Fruit fly (Drosophila melanogaster) Kc167 (cell line): ENCODE measurements around the gene HP1b.

Source experiments
- Myc ChIP-seq: fragments of >200 bp; optimal IDR thresholded peaks from 2 replicates; lab custom pipeline; 2017; ENCODE audit warnings: missing external identifiers
- Sin3A ChIP-seq: fragments of >200 bp; optimal IDR thresholded peaks from 2 replicates; lab custom pipeline; 2018; ENCODE audit warnings: missing external identifiers
- h ChIP-seq: fragments of >200 bp; optimal IDR thresholded peaks from 3 replicates; lab custom pipeline; 2018; ENCODE audit warnings: missing external identifiers
- insv ChIP-seq: fragments of >200 bp; optimal IDR thresholded peaks from 3 replicates; lab custom pipeline; 2018; ENCODE audit warnings: missing external identifiers
- psq ChIP-seq: fragments of >200 bp; optimal IDR thresholded peaks from 2 replicates; lab custom pipeline; 2017; ENCODE audit warnings: missing external identifiers
- ttk ChIP-seq: sonication (Bioruptor generic); optimal IDR thresholded peaks from 2 replicates; lab custom pipeline; 2017; ENCODE audit warnings: missing external identifiers

HP1b gene

dm6 chrX:9119671-9120364 is 39.0 kb downstream of the HP1b start:
- TF ChIP-seq psq: no peak
- no peak for TF ChIP-seq ttk
- TF ChIP-seq h (lab: Kevin White, UChicago): no peak
- no peak for TF ChIP-seq Myc (lab: Kevin White, UChicago)
- TF ChIP-seq insv (lab: Kevin White, UChicago): no peak
- TF ChIP-seq Sin3A (lab: Kevin White, UChicago): no peak

dm6 chrX:9120828-9121754 is 40.2 kb downstream of the HP1b start:
- TF ChIP-seq psq (no peak), Sin3A (lab: Kevin White, UChicago) (no peak), Myc (lab: Kevin White, UChicago) (no peak), h (lab: Kevin White, UChicago) (no peak), insv (lab: Kevin White, UChicago) (no peak), ttk (no peak)

dm6 chrX:9122492-9122891 is 41.6 kb downstream of the HP1b start:
- no peak for TF ChIP-seq Myc (lab: Kevin White, UChicago)
- no peak for TF ChIP-seq h (lab: Kevin White, UChicago)
- no peak for TF ChIP-seq insv (lab: Kevin White, UChicago)
- TF ChIP-seq ttk: no peak

- no peak for TF ChIP-seq insv (lab: Kevin White, UChicago)
- TF ChIP-seq h (lab: Kevin White, UChicago): no peak
- TF ChIP-seq psq: no peak
- no peak for TF ChIP-seq Sin3A (lab: Kevin White, UChicago)
- TF ChIP-seq Myc (lab: Kevin White, UChicago): no peak
- TF ChIP-seq ttk: no peak
Observed at dm6 chrX:9127264-9128011, 46.6 kb downstream of the HP1b start.

DNA sequence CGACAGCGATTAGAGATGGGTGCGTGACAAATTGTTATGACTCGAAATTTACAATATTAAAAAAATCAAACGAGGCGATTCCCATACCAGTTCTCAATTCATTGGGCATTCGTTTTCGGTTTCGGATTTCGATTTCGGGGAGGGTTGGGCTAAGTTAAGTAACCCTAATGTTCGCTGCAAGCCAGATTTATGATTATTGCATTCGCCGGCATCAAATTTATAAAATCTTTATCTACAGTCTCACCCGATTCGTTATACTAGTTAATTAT is 47.1 kb downstream of the HP1b start:
- TF ChIP-seq ttk: no peak
- no peak for TF ChIP-seq h (lab: Kevin White, UChicago)
- TF ChIP-seq insv (lab: Kevin White, UChicago): no peak
- no peak for TF ChIP-seq psq
- no peak for TF ChIP-seq Myc (lab: Kevin White, UChicago)
- TF ChIP-seq Sin3A (lab: Kevin White, UChicago): no peak

- TF ChIP-seq ttk (no peak), Myc (lab: Kevin White, UChicago) (no peak), psq (no peak), insv (lab: Kevin White, UChicago) (no peak), Sin3A (lab: Kevin White, UChicago) (no peak), h (lab: Kevin White, UChicago) (no peak)
Observed at dm6 chrX:9129436-9129835, 48.6 kb downstream of the HP1b start.

dm6 chrX:9130243-9130642 is 49.4 kb downstream of the HP1b start:
- TF ChIP-seq psq (no peak), Sin3A (lab: Kevin White, UChicago) (no peak), Myc (lab: Kevin White, UChicago) (no peak), ttk (no peak), insv (lab: Kevin White, UChicago) (no peak), h (lab: Kevin White, UChicago) (no peak)

DNA sequence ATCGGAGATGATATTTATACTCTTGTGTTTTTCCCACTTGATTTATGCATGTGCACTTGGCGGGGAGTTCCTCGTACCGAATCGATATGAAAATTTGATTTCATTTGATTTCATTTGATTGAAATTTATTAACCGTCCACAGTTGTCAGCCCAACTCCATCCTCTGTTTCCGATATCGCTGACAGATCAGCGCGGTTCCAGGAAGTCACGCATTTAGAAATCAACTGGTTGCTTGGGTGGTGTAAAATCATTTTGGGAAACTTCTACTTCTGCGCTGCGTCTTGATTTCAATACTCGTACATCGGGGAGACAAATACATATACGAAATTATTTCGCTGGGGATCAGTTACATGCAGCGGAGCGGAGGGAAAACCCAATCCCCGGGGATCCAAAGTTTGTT is 50.7 kb downstream of the HP1b start:
- no peak for TF ChIP-seq psq
